Fruit fly (Drosophila melanogaster): ENCODE data around the gene CG9287.

Gene CG9287

DNA sequence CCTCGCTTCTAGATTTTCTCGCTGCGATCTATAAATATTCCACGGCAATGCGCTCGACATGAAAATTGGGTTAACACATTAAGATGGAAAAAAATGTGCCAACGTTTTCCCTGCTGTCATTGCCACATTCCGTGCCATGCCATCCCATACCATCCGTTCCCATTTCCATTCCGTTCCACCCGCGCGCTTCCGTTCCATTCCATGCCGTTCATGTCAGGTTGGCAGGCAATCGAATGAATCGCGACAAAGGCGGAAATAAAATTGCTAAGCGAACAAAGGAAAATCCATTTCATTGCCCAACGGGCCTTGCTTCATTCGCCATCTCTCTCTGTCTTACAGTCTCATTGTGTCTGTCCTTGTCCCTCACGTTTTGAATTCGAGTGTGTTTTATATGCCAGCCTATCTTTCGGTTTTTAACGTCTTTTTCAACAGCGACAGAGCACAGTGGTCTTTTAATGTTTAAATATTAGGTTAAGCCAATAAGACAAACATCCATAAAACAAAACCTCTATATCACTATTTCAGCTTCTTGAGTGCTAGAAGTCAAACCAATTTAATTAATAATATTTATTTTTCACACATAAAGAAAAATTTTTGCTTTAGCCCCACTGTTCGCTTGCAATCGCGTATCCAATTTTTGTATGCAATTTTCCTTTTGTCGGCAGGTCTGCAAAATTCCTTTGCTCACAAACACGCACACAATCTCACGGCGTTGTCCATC is 45.8 kb downstream of the CG9287 start (continued):
- TF ChIP-seq CG10209 (GFP tag; optimal IDR thresholded peaks at IDR 0.05) (peak; percentile 29), ranshi (GFP tag; IDR thresholded peaks at IDR 0.05) (peak; percentile 38; the same call in 1 of the 2 replicates), B-H1 (GFP tag; IDR thresholded peaks at IDR 0.05) (no peak; the same call in 2 of the 3 replicates), ATbp (GFP tag; optimal IDR thresholded peaks at IDR 0.05) (peak; percentile 2), CG6689 (GFP tag; IDR thresholded peaks at IDR 0.05) (peak; percentile 48), CG6683 (GFP tag; optimal IDR thresholded peaks at IDR 0.05) (no peak), Meics (GFP tag; optimal IDR thresholded peaks at IDR 0.05) (peak; percentile 16), gt (GFP tag; IDR thresholded peaks at IDR 0.05) (no peak), CG8765 (GFP tag; IDR thresholded peaks at IDR 0.05) (no peak), cas (GFP tag; IDR thresholded peaks at IDR 0.05) (no peak), Dbx (GFP tag; IDR thresholded peaks at IDR 0.05) (no peak), Oaz (GFP tag; IDR thresholded peaks at IDR 0.05) (no peak), Lpt (GFP tag; optimal IDR thresholded peaks at IDR 0.05) (no peak), caup (GFP tag; optimal IDR thresholded peaks at IDR 0.05; ENCODE audit: severe bottlenecking) (no peak), MESR4 (GFP tag; optimal IDR thresholded peaks at IDR 0.05) (no peak), unc-4 (GFP tag; IDR thresholded peaks at IDR 0.05; ENCODE audit: partially characterized antibody) (no peak), NK7.1 (GFP tag; optimal IDR thresholded peaks at IDR 0.05) (no peak), al (GFP tag; IDR thresholded peaks at IDR 0.05) (0 out of 2 replicates have a peak, but pooled peaks have one; percentile 11), hkb (optimal IDR thresholded peaks at IDR 0.05) (no peak), hkb (GFP tag; IDR thresholded peaks at IDR 0.05) (peak; percentile 66), CG18599 (GFP tag; optimal IDR thresholded peaks at IDR 0.05) (peak; percentile 41), wek (GFP tag; optimal IDR thresholded peaks at IDR 0.05) (no peak), bcd (GFP tag; optimal IDR thresholded peaks at IDR 0.05) (peak; percentile 18), scrt (GFP tag; optimal IDR thresholded peaks at IDR 0.05) (peak; percentile 2), ci (GFP tag; IDR thresholded peaks at IDR 0.05) (0 out of 3 replicates have a peak, but pooled peaks have one; percentile 40), CG15514 (GFP tag; optimal IDR thresholded peaks at IDR 0.05) (no peak), peb (GFP tag; IDR thresholded peaks at IDR 0.05) (0 out of 2 replicates have a peak, but pooled peaks have one; percentile 5), lilli (GFP tag; optimal IDR thresholded peaks at IDR 0.05) (peak; percentile 46), br (optimal IDR thresholded peaks at IDR 0.05) (no peak), stwl (tag; optimal IDR thresholded peaks at IDR 0.05) (peak; percentile 47), kah (GFP tag; optimal IDR thresholded peaks at IDR 0.05) (no peak), Ada2b (GFP tag; IDR thresholded peaks at IDR 0.05) (0 out of 2 replicates have a peak, but pooled peaks have one; percentile 28), ERR (GFP tag; optimal IDR thresholded peaks at IDR 0.05) (no peak), Optix (GFP tag; IDR thresholded peaks at IDR 0.05) (no peak), aop (GFP tag; IDR thresholded peaks at IDR 0.05) (no peak), CG12236 (GFP tag; optimal IDR thresholded peaks at IDR 0.05) (no peak), gem (tag; optimal IDR thresholded peaks at IDR 0.05) (peak; percentile 65), CG42726 (GFP tag; IDR thresholded peaks at IDR 0.05; ENCODE audit: partially characterized antibody) (no peak)

Data from whole organism, embryonic.